Fruit fly (Drosophila melanogaster) whole organism, embryonic: ENCODE measurements around the gene BORCS5.

ENCODE experiments used
- ATbp ChIP-seq: fragments of 200-800 bp; sonication (Bioruptor generic); optimal IDR thresholded peaks from 2 replicates; lab custom pipeline; 2017; ENCODE audit warnings: missing biosample characterization, mild to moderate bottlenecking, missing genetic modification characterization, missing genetic modification reagents
- Atf3 ChIP-seq: fragments of 200-800 bp; sonication (Bioruptor generic); optimal IDR thresholded peaks from 3 replicates; lab custom pipeline; 2016; ENCODE audit warnings: missing biosample characterization, missing genetic modification characterization
- BtbVII ChIP-seq: fragments of 200-800 bp; sonication (Bioruptor generic); optimal IDR thresholded peaks from 3 replicates; lab custom pipeline; 2017; ENCODE audit warnings: missing biosample characterization, mild to moderate bottlenecking, missing genetic modification characterization
- CG1233 ChIP-seq: fragments of 200-800 bp; sonication (Bioruptor generic); optimal IDR thresholded peaks from 4 replicates; lab custom pipeline; 2018; ENCODE audit warnings: missing biosample characterization, mild to moderate bottlenecking, missing genetic modification characterization
- CG1647 ChIP-seq: fragments of 200-800 bp; sonication (Bioruptor generic); optimal IDR thresholded peaks from 3 replicates; lab custom pipeline; 2016; ENCODE audit warnings: missing biosample characterization, missing genetic modification characterization
- CG16813 ChIP-seq: fragments of 200-800 bp; sonication (Bioruptor generic); IDR thresholded peaks from 3 replicates; pipeline ENCODE4 v1.3.6; 2022; ENCODE audit warnings: missing biosample characterization, missing genetic modification characterization; ENCODE audit not compliant: partially characterized antibody
- CG18011 ChIP-seq: fragments of 200-800 bp; sonication (Bioruptor generic); optimal IDR thresholded peaks from 2 replicates; lab custom pipeline; 2017; ENCODE audit warnings: missing biosample characterization, missing genetic modification characterization, mild to moderate bottlenecking, moderate library complexity, missing genotype
- CG30431 ChIP-seq: fragments of 200-800 bp; sonication (Bioruptor generic); optimal IDR thresholded peaks from 2 replicates; lab custom pipeline; 2017; ENCODE audit warnings: missing biosample characterization, missing genetic modification characterization
- CG3065 ChIP-seq: fragments of 200-800 bp; sonication (Bioruptor generic); optimal IDR thresholded peaks from 2 replicates; lab custom pipeline; 2016; ENCODE audit warnings: missing biosample characterization, missing genetic modification characterization
- CG33213 ChIP-seq: fragments of 200-800 bp; sonication (Bioruptor generic); optimal IDR thresholded peaks from 3 replicates; lab custom pipeline; 2016; ENCODE audit warnings: missing biosample characterization, missing genetic modification characterization
- CG34376 ChIP-seq: fragments of 200-800 bp; sonication (Bioruptor generic); optimal IDR thresholded peaks from 2 replicates; lab custom pipeline; 2018; ENCODE audit warnings: missing biosample characterization, mild to moderate bottlenecking, missing genetic modification characterization
- CG3847 ChIP-seq: fragments of 200-800 bp; sonication (Bioruptor generic); IDR thresholded peaks from 2 replicates; pipeline ENCODE4 v1.3.6; 2022; ENCODE audit warnings: missing biosample characterization, missing genetic modification characterization
- CG7556 ChIP-seq: fragments of 200-800 bp; sonication (Bioruptor generic); optimal IDR thresholded peaks from 2 replicates; lab custom pipeline; 2017; ENCODE audit warnings: missing biosample characterization, mild to moderate bottlenecking, missing genetic modification characterization
- CG8478 ChIP-seq: fragments of >200 bp; optimal IDR thresholded peaks from 2 replicates; lab custom pipeline; 2018
- Chrac-16 ChIP-seq: fragments of 200-800 bp; sonication (Bioruptor generic); optimal IDR thresholded peaks from 3 replicates; lab custom pipeline; 2016; ENCODE audit warnings: missing biosample characterization, missing genetic modification characterization
- E2f1 ChIP-seq: fragments of 200-800 bp; sonication (Bioruptor generic); IDR thresholded peaks from 2 replicates; pipeline ENCODE4 v1.3.6; 2022; ENCODE audit warnings: missing biosample characterization, missing genetic modification characterization
- HLHmδ ChIP-seq: fragments of 200-800 bp; sonication (Bioruptor generic); optimal IDR thresholded peaks from 2 replicates; lab custom pipeline; 2018; ENCODE audit warnings: missing biosample characterization, mild to moderate bottlenecking, missing genetic modification characterization, moderate library complexity
- MESR4 ChIP-seq: fragments of 200-800 bp; sonication (Bioruptor generic); optimal IDR thresholded peaks from 2 replicates; lab custom pipeline; 2018; ENCODE audit warnings: missing biosample characterization, mild to moderate bottlenecking, missing genetic modification characterization, moderate library complexity
- Ptx1 ChIP-seq: fragments of 200-800 bp; sonication (Bioruptor generic); IDR thresholded peaks from 2 replicates; pipeline ENCODE4 v1.3.6; 2022; ENCODE audit warnings: missing biosample characterization, missing genetic modification characterization
- Ravus ChIP-seq: fragments of 200-800 bp; sonication (Bioruptor generic); IDR thresholded peaks from 2 replicates; pipeline ENCODE4 v1.3.6; 2022; ENCODE audit warnings: missing biosample characterization, missing genetic modification characterization
- Sox102F ChIP-seq: fragments of 200-800 bp; sonication (Bioruptor generic); optimal IDR thresholded peaks from 2 replicates; lab custom pipeline; 2018; ENCODE audit warnings: missing biosample characterization, mild to moderate bottlenecking, missing genetic modification characterization, moderate library complexity
- az2 ChIP-seq: fragments of 200-800 bp; sonication (Bioruptor generic); optimal IDR thresholded peaks from 3 replicates; lab custom pipeline; 2016; ENCODE audit warnings: missing biosample characterization, missing genetic modification characterization
- bigmax ChIP-seq: fragments of 200-800 bp; sonication (Bioruptor generic); optimal IDR thresholded peaks from 2 replicates; lab custom pipeline; 2018; ENCODE audit warnings: missing biosample characterization, mild to moderate bottlenecking, missing genetic modification characterization
- cg ChIP-seq: fragments of 200-800 bp; sonication (Bioruptor generic); optimal IDR thresholded peaks from 3 replicates; lab custom pipeline; 2019; ENCODE audit warnings: missing biosample characterization, mild to moderate bottlenecking, missing genetic modification characterization, moderate library complexity
- croc ChIP-seq: fragments of 200-800 bp; sonication (Bioruptor generic); conservative IDR thresholded peaks from 3 replicates; pipeline ENCODE4 v1.3.6; 2022; ENCODE audit warnings: missing biosample characterization, missing genetic modification characterization
- dmrt11E ChIP-seq: fragments of 200-800 bp; sonication (Bioruptor generic); optimal IDR thresholded peaks from 3 replicates; lab custom pipeline; 2018; ENCODE audit warnings: missing biosample characterization, mild to moderate bottlenecking, missing genetic modification characterization, moderate library complexity
- dpn ChIP-seq, 2 experiments: fragments of 200-800 bp; sonication (Bioruptor generic); optimal IDR thresholded peaks; 3 replicates each; lab custom pipeline; 2016; ENCODE audit warnings: missing biosample characterization in 2 of 2, missing genetic modification characterization in 2 of 2
- fd102C ChIP-seq: fragments of 200-800 bp; sonication (Bioruptor generic); optimal IDR thresholded peaks from 2 replicates; lab custom pipeline; 2018; ENCODE audit warnings: missing biosample characterization, mild to moderate bottlenecking, missing genetic modification characterization, moderate library complexity
- fd3F ChIP-seq: fragments of 200-800 bp; sonication (Bioruptor generic); optimal IDR thresholded peaks from 2 replicates; lab custom pipeline; 2018; ENCODE audit warnings: missing biosample characterization, mild to moderate bottlenecking, missing genetic modification characterization, moderate library complexity
- fd96Cb ChIP-seq: fragments of 200-800 bp; sonication (Bioruptor generic); optimal IDR thresholded peaks from 2 replicates; lab custom pipeline; 2018; ENCODE audit warnings: missing biosample characterization, mild to moderate bottlenecking, missing genetic modification characterization, moderate library complexity
- gcm2 ChIP-seq: fragments of 200-800 bp; sonication (Bioruptor generic); optimal IDR thresholded peaks from 2 replicates; lab custom pipeline; 2016; ENCODE audit warnings: missing biosample characterization, missing genetic modification characterization
- gem ChIP-seq: fragments of 200-800 bp; sonication (Bioruptor generic); optimal IDR thresholded peaks from 2 replicates; lab custom pipeline; 2019; ENCODE audit warnings: missing biosample characterization, mild to moderate bottlenecking, missing genetic modification characterization, moderate library complexity
- ham ChIP-seq: fragments of 200-800 bp; sonication (Bioruptor generic); IDR thresholded peaks from 2 replicates; pipeline ENCODE4 v1.3.6; 2022; ENCODE audit warnings: missing biosample characterization, missing genetic modification characterization
- ind ChIP-seq: fragments of 200-800 bp; sonication (Bioruptor generic); optimal IDR thresholded peaks from 3 replicates; lab custom pipeline; 2016; ENCODE audit warnings: missing biosample characterization, missing genetic modification characterization
- ken ChIP-seq: fragments of 200-800 bp; sonication (Bioruptor generic); IDR thresholded peaks from 3 replicates; pipeline ENCODE4 v1.3.6; 2022; ENCODE audit warnings: missing biosample characterization, missing genetic modification characterization
- knrl ChIP-seq: fragments of 200-800 bp; sonication (Bioruptor generic); IDR thresholded peaks from 3 replicates; pipeline ENCODE4 v1.3.6; 2022; ENCODE audit warnings: missing biosample characterization, missing genetic modification characterization; ENCODE audit not compliant: partially characterized antibody
- lab ChIP-seq: fragments of 200-800 bp; sonication (Bioruptor generic); optimal IDR thresholded peaks from 3 replicates; lab custom pipeline; 2017; ENCODE audit warnings: missing biosample characterization, missing genetic modification characterization, mild to moderate bottlenecking, moderate library complexity, missing genetic modification reagents
- nerfin-1 ChIP-seq: fragments of 200-800 bp; sonication (Bioruptor generic); optimal IDR thresholded peaks from 3 replicates; lab custom pipeline; 2019; ENCODE audit warnings: missing biosample characterization, mild to moderate bottlenecking, missing genetic modification characterization, moderate library complexity
- nmo ChIP-seq: fragments of 200-800 bp; sonication (Bioruptor generic); optimal IDR thresholded peaks from 2 replicates; lab custom pipeline; 2018; ENCODE audit warnings: missing biosample characterization, mild to moderate bottlenecking, missing genetic modification characterization, moderate library complexity
- nom ChIP-seq: fragments of 200-800 bp; sonication (Bioruptor generic); optimal IDR thresholded peaks from 2 replicates; lab custom pipeline; 2017; ENCODE audit warnings: missing biosample characterization, missing genetic modification characterization, mild to moderate bottlenecking, moderate library complexity, missing genetic modification reagents
- sens-2 ChIP-seq: fragments of 200-800 bp; sonication (Bioruptor generic); IDR thresholded peaks from 2 replicates; pipeline ENCODE4 v1.3.6; 2022; ENCODE audit warnings: missing biosample characterization, missing genetic modification characterization
- sima ChIP-seq: fragments of 200-800 bp; sonication (Bioruptor generic); optimal IDR thresholded peaks from 2 replicates; lab custom pipeline; 2016; ENCODE audit warnings: missing biosample characterization, missing genetic modification characterization
- slp2 ChIP-seq: fragments of 200-800 bp; sonication (Bioruptor generic); optimal IDR thresholded peaks from 2 replicates; lab custom pipeline; 2016; ENCODE audit warnings: missing biosample characterization, missing genetic modification characterization
- sug ChIP-seq: fragments of 200-800 bp; optimal IDR thresholded peaks from 2 replicates; lab custom pipeline; 2019; ENCODE audit warnings: missing biosample characterization, mild to moderate bottlenecking, missing genetic modification characterization, moderate library complexity
- tap ChIP-seq: fragments of 200-800 bp; optimal IDR thresholded peaks from 3 replicates; lab custom pipeline; 2019; ENCODE audit warnings: missing biosample characterization, mild to moderate bottlenecking, missing genetic modification characterization, moderate library complexity
- tgo ChIP-seq: fragments of 200-800 bp; sonication (Bioruptor generic); IDR thresholded peaks from 3 replicates; pipeline ENCODE4 v1.3.6; 2022; ENCODE audit warnings: missing biosample characterization, missing genetic modification characterization
- tin ChIP-seq: fragments of 200-800 bp; sonication (Bioruptor generic); optimal IDR thresholded peaks from 3 replicates; lab custom pipeline; 2016; ENCODE audit warnings: missing biosample characterization, missing genetic modification characterization
- tna ChIP-seq: fragments of 200-800 bp; sonication (Bioruptor generic); IDR thresholded peaks from 2 replicates; pipeline ENCODE4 v1.3.6; 2022; ENCODE audit warnings: missing biosample characterization, missing genetic modification characterization; ENCODE audit not compliant: partially characterized antibody
- ttk ChIP-seq: fragments of 200-800 bp; sonication (Bioruptor generic); IDR thresholded peaks from 2 replicates; pipeline ENCODE4 v2.1.2; 2022; ENCODE audit warnings: missing biosample characterization, missing genetic modification characterization
- zen ChIP-seq: fragments of 200-800 bp; sonication (Bioruptor generic); optimal IDR thresholded peaks from 3 replicates; lab custom pipeline; 2018; ENCODE audit warnings: missing biosample characterization, mild to moderate bottlenecking, missing genetic modification characterization, moderate library complexity
- zfh1 ChIP-seq: fragments of 200-800 bp; sonication (Bioruptor generic); IDR thresholded peaks from 3 replicates; pipeline ENCODE4 v1.3.6; 2022; ENCODE audit warnings: missing biosample characterization, missing genetic modification characterization

BORCS5 gene

DNA sequence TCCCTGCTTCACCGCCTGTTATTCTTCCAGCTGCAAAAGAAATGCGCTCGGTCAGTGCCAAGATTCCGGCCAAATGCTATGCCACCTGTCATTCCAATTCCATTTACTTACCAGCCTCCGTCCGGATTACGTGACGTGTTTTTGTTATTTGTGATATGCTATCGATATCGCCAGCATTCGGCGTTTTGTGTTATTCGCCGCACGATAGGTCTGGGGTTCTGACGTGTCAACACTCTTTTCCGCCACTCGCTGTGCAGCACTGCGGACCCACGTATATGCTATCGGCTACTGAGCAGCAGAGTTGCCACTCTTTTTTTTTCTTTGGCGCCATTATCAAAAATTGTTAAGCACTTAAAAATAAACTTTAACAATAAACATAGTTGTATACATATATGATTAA, 20.3 kb downstream of the BORCS5 start, which contains the start of gene p24-1 (continued):
- TF ChIP-seq dpn (GFP tag; optimal IDR thresholded peaks at IDR 0.05; lab: Kevin White, UChicago), result peak; percentile 51 to 64
- no peak for TF ChIP-seq zen (tag; lab: Kevin White, UChicago)
- TF ChIP-seq nerfin-1, result peak; percentile 4
- TF ChIP-seq MESR4 (GFP tag; lab: Kevin White, UChicago), result peak; percentile 86
- TF ChIP-seq sug (tag; lab: Kevin White, UChicago), result peak; percentile 61
- no peak for TF ChIP-seq ATbp (GFP tag; lab: Kevin White, UChicago)
- TF ChIP-seq BtbVII (GFP tag; lab: Kevin White, UChicago), result no peak
- no peak for TF ChIP-seq croc (GFP tag; lab: Robert Waterston, UW)
- peak; percentile 20; the same call in 1 of the 2 replicates for TF ChIP-seq E2f1 (GFP tag; lab: Robert Waterston, UW)
- TF ChIP-seq knrl (GFP tag; lab: Robert Waterston, UW), result peak; percentile 85
- TF ChIP-seq Chrac-16 (GFP tag; lab: Kevin White, UChicago), result peak; percentile 16
- peak; percentile 32 for TF ChIP-seq nmo (GFP tag; lab: Kevin White, UChicago)
- no peak for TF ChIP-seq CG30431 (GFP tag; lab: Kevin White, UChicago)
- TF ChIP-seq HLHmδ (GFP tag; lab: Kevin White, UChicago), result no peak
- peak; percentile 87 for TF ChIP-seq CG3847
- TF ChIP-seq nom (GFP tag; lab: Kevin White, UChicago), result peak; percentile 18
- no peak for TF ChIP-seq ken (GFP tag; lab: Robert Waterston, UW)
- TF ChIP-seq CG7556 (GFP tag; lab: Kevin White, UChicago), result no peak
- TF ChIP-seq tin, result peak; percentile 49
- TF ChIP-seq fd96Cb (tag; lab: Kevin White, UChicago), result no peak
- TF ChIP-seq CG33213 (GFP tag; lab: Kevin White, UChicago), result peak; percentile 52
- no peak for TF ChIP-seq CG3065
- no peak; the same call in 2 of the 3 replicates for TF ChIP-seq tgo (GFP tag; lab: Robert Waterston, UW)
- TF ChIP-seq az2 (GFP tag; lab: Kevin White, UChicago), result peak; percentile 9
- TF ChIP-seq tap (tag; lab: Kevin White, UChicago), result peak; percentile 12
- TF ChIP-seq CG1647 (GFP tag; lab: Kevin White, UChicago), result peak; percentile 22
- peak; percentile 23 for TF ChIP-seq gem (tag; lab: Kevin White, UChicago)
- TF ChIP-seq CG16813 (GFP tag; lab: Robert Waterston, UW), result peak; percentile 85
- TF ChIP-seq ind, result peak; percentile 37
- peak; percentile 18 for TF ChIP-seq CG18011
- TF ChIP-seq Ravus (GFP tag; lab: Robert Waterston, UW), result no peak
- no peak for TF ChIP-seq sima (GFP tag; lab: Kevin White, UChicago)
- no peak for TF ChIP-seq slp2 (GFP tag; lab: Kevin White, UChicago)
- TF ChIP-seq CG8478 (lab: Kevin White, UChicago), result no peak
- no peak for TF ChIP-seq ham
- no peak for TF ChIP-seq Sox102F (GFP tag; lab: Kevin White, UChicago)
- TF ChIP-seq Atf3, result no peak
- TF ChIP-seq gcm2, result no peak
- peak; percentile 78 for TF ChIP-seq tna (GFP tag; lab: Robert Waterston, UW)
- TF ChIP-seq ttk (GFP tag; lab: Robert Waterston, UW), result no peak
- TF ChIP-seq bigmax (GFP tag; lab: Kevin White, UChicago), result no peak
- no peak; the same call in 2 of the 3 replicates for TF ChIP-seq zfh1 (GFP tag; lab: Robert Waterston, UW)
- TF ChIP-seq fd102C (GFP tag; lab: Kevin White, UChicago), result no peak
- no peak for TF ChIP-seq dmrt11E (tag; lab: Kevin White, UChicago)
- no peak for TF ChIP-seq cg (GFP tag; lab: Kevin White, UChicago)
- no peak for TF ChIP-seq fd3F
- peak; percentile 29; the same call in 1 of the 2 replicates for TF ChIP-seq Ptx1 (GFP tag; lab: Robert Waterston, UW)
- peak; percentile 65 for TF ChIP-seq lab
- TF ChIP-seq CG34376 (GFP tag; lab: Kevin White, UChicago), result peak; percentile 51
- no peak for TF ChIP-seq CG1233 (GFP tag; lab: Kevin White, UChicago)
- TF ChIP-seq sens-2 (GFP tag; lab: Robert Waterston, UW), result no peak
